Worm (Caenorhabditis elegans) whole organism, late embryonic: Measurements from ENCODE around the gene C08G9.2.

Experiments used
- fax-1 ChIP-seq: sonication (generic microtip); optimal IDR thresholded peaks from 2 replicates; lab custom pipeline; 2016; ENCODE audit warnings: missing genotype, missing genetic modification characterization, missing compliant biosample characterization
- gmeb-2 ChIP-seq: sonication (generic microtip); optimal IDR thresholded peaks from 2 replicates; lab custom pipeline; 2016; ENCODE audit warnings: missing genetic modification characterization, inconsistent platforms, missing compliant biosample characterization
- tbx-2 ChIP-seq: sonication (generic microtip); optimal IDR thresholded peaks from 2 replicates; lab custom pipeline; 2016; ENCODE audit warnings: missing genetic modification characterization, missing compliant biosample characterization

DNA sequence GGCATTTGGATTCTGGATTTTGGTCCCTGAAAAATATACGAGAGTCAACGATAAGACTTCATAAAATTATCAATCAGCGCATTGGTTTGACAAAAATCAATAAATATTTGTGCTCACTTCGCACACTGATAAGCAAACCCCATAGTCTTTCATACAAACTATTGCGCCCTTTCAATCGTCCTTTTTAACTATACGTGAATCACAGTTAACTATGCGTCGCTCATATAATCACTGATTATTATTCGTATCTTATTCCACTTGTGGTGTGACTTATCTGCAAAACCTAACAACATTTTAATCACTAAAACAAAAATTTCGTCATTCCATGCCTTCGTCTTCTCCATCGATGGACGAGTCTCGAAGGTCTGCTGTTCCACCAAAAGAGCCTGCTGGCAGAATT is 38.1 kb upstream of the C08G9.2 start, which contains the start of gene nhr-8:
- TF ChIP-seq tbx-2 (tag; lab: Kevin White, UChicago) (no peak), gmeb-2 (tag; lab: Kevin White, UChicago) (no peak), fax-1 (tag; lab: Kevin White, UChicago) (no peak)
